Worm (Caenorhabditis elegans): ENCODE results near the gene C01G5.5.

DNA sequence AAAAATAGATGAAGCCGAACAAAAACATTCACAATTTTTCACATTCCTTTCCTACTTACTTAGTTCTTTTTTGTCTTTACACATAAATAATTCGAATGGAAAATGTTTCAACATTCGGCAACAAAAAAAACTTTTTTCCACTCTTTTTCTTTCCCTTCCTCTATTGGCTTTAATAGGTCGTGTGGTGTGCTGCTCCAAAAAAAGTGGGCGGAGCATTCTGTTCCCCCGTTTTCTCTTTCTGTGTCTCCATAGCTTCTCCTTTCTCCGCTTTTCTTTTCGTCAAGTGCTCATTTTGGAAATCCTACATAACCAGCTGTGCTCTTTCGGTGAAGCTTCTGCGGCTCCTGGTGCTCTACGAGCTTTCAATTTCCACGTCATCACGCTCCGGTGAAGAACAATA, 17.0 kb downstream of the C01G5.5 start, which contains the start of gene C01G5.25:
- TF ChIP-seq nhr-28 (tag; optimal IDR thresholded peaks at IDR 0.05) (no peak), nhr-77 (tag; optimal IDR thresholded peaks at IDR 0.05) (no peak), fkh-2 (tag; optimal IDR thresholded peaks at IDR 0.05) (no peak), zag-1 (tag; optimal IDR thresholded peaks at IDR 0.05) (no peak), snpc-4 (tag; optimal IDR thresholded peaks at IDR 0.05) (no peak), nhr-67 (tag; optimal IDR thresholded peaks at IDR 0.05) (no peak), elt-3 (tag; optimal IDR thresholded peaks at IDR 0.05) (no peak), nhr-76 (tag; optimal IDR thresholded peaks at IDR 0.05) (no peak), pqm-1 (tag; optimal IDR thresholded peaks at IDR 0.05) (no peak), fos-1 (tag; optimal IDR thresholded peaks at IDR 0.05) (no peak)
